Worm (Caenorhabditis elegans): Measurements from ENCODE around the gene msp-57.

ce11 chrIV:5103229-5103894 is 41.0 kb downstream of the msp-57 start, which contains the start of gene C02B10.3:
- TF ChIP-seq aly-1 (tag; optimal IDR thresholded peaks at IDR 0.05) (no peak), flt-1 (GFP tag; IDR thresholded peaks at IDR 0.05) (no peak), B0310.2 (tag; optimal IDR thresholded peaks at IDR 0.05) (no peak), ama-1 (optimal IDR thresholded peaks at IDR 0.05) (no peak), tra-4 (tag; optimal IDR thresholded peaks at IDR 0.05) (no peak), hmg-4 (GFP tag; optimal IDR thresholded peaks at IDR 0.05) (no peak), sea-1 (GFP tag; conservative IDR thresholded peaks at IDR 0.05) (no peak), ets-7 (tag; optimal IDR thresholded peaks at IDR 0.05) (no peak), ceh-13 (GFP tag; optimal IDR thresholded peaks at IDR 0.05) (no peak), ceh-36 (tag; optimal IDR thresholded peaks at IDR 0.05) (no peak)
